Fruit fly (Drosophila melanogaster) whole organism, embryonic: ENCODE measurements around the gene CG32832.
A peak's percentile ranks its signal among the peaks of the same experiment; 100 is the strongest.

ENCODE experiments used
- Ada2b ChIP-seq: fragments of 200-800 bp; sonication (Bioruptor generic); IDR thresholded peaks from 2 replicates; pipeline ENCODE4 v1.3.6; 2022; ENCODE audit warnings: missing biosample characterization, missing genetic modification characterization
- CG10267 ChIP-seq: fragments of 200-800 bp; sonication (Bioruptor generic); optimal IDR thresholded peaks from 2 replicates; lab custom pipeline; 2018; ENCODE audit warnings: missing biosample characterization, mild to moderate bottlenecking, missing genetic modification characterization, moderate library complexity
- CG10462 ChIP-seq: fragments of 200-800 bp; sonication (Bioruptor generic); optimal IDR thresholded peaks from 2 replicates; lab custom pipeline; 2016; ENCODE audit warnings: missing biosample characterization, missing genetic modification characterization
- CG12236 ChIP-seq: fragments of 200-800 bp; sonication (Bioruptor generic); optimal IDR thresholded peaks from 2 replicates; lab custom pipeline; 2016; ENCODE audit warnings: missing biosample characterization, missing genetic modification characterization
- CG17186 ChIP-seq: fragments of 200-800 bp; sonication (Bioruptor generic); optimal IDR thresholded peaks from 3 replicates; lab custom pipeline; 2017; ENCODE audit warnings: missing biosample characterization, missing genetic modification reagents, missing genetic modification characterization
- CG17359 ChIP-seq: fragments of 200-800 bp; sonication (Bioruptor generic); optimal IDR thresholded peaks from 3 replicates; lab custom pipeline; 2018; ENCODE audit warnings: missing biosample characterization, mild to moderate bottlenecking, missing genetic modification characterization, moderate library complexity
- CG17361 ChIP-seq: fragments of 200-800 bp; sonication (Bioruptor generic); IDR thresholded peaks from 3 replicates; pipeline ENCODE4 v1.3.6; 2022; ENCODE audit warnings: missing biosample characterization, missing genetic modification characterization
- CG18262 ChIP-seq: fragments of 200-800 bp; optimal IDR thresholded peaks from 3 replicates; lab custom pipeline; 2019; ENCODE audit warnings: missing biosample characterization, mild to moderate bottlenecking, missing genetic modification characterization, moderate library complexity
- CG3065 ChIP-seq: fragments of 200-800 bp; sonication (Bioruptor generic); optimal IDR thresholded peaks from 2 replicates; lab custom pipeline; 2016; ENCODE audit warnings: missing biosample characterization, missing genetic modification characterization
- CG3726 ChIP-seq: fragments of 200-800 bp; sonication (Bioruptor generic); IDR thresholded peaks from 3 replicates; pipeline ENCODE4, ENCODE4 v1.3.6; 2022; ENCODE audit warnings: missing biosample characterization, missing genetic modification characterization
- CG7271 ChIP-seq: fragments of 200-800 bp; sonication (Bioruptor generic); optimal IDR thresholded peaks from 2 replicates; lab custom pipeline; 2018; ENCODE audit warnings: missing biosample characterization, mild to moderate bottlenecking, missing genetic modification characterization, moderate library complexity
- CG8281 ChIP-seq: fragments of 200-800 bp; sonication (Bioruptor generic); optimal IDR thresholded peaks from 2 replicates; lab custom pipeline; 2018; ENCODE audit warnings: missing biosample characterization, mild to moderate bottlenecking, missing genetic modification characterization, moderate library complexity
- CG8765 ChIP-seq: fragments of 200-800 bp; sonication (Bioruptor generic); IDR thresholded peaks from 2 replicates; pipeline ENCODE4 v1.3.6; 2022; ENCODE audit warnings: missing biosample characterization, missing genetic modification characterization
- CG9609 ChIP-seq: fragments of 200-800 bp; sonication (Bioruptor generic); optimal IDR thresholded peaks from 3 replicates; lab custom pipeline; 2016; ENCODE audit warnings: missing biosample characterization, missing genetic modification characterization
- CG9797 ChIP-seq: fragments of 200-800 bp; sonication (Bioruptor generic); optimal IDR thresholded peaks from 3 replicates; lab custom pipeline; 2018; ENCODE audit warnings: missing biosample characterization, mild to moderate bottlenecking, missing genetic modification characterization
- Dbx ChIP-seq: fragments of 200-800 bp; sonication (Bioruptor generic); IDR thresholded peaks from 3 replicates; pipeline ENCODE4 v1.3.6; 2022; ENCODE audit warnings: missing biosample characterization, missing genetic modification characterization
- Dip2 ChIP-seq: fragments of 200-800 bp; sonication (Bioruptor generic); IDR thresholded peaks from 2 replicates; pipeline ENCODE4 v1.3.6; 2022; ENCODE audit warnings: missing biosample characterization, missing genetic modification characterization
- Dp ChIP-seq: fragments of 200-800 bp; sonication (Bioruptor generic); optimal IDR thresholded peaks from 2 replicates; lab custom pipeline; 2018; ENCODE audit warnings: missing biosample characterization, mild to moderate bottlenecking, missing genetic modification characterization, moderate library complexity
- Ets65A ChIP-seq: fragments of 200-800 bp; sonication (Bioruptor generic); peaks from one replicate; lab custom pipeline; 2016; ENCODE audit warnings: missing biosample characterization, missing genetic modification characterization
- H2.0 ChIP-seq: fragments of 200-800 bp; sonication (Bioruptor generic); IDR thresholded peaks from 2 replicates; pipeline ENCODE4 v1.3.6; 2022; ENCODE audit warnings: missing biosample characterization, missing genetic modification characterization
- Hey ChIP-seq: fragments of 200-800 bp; sonication (Bioruptor generic); optimal IDR thresholded peaks from 3 replicates; lab custom pipeline; 2018; ENCODE audit warnings: missing biosample characterization, mild to moderate bottlenecking, missing genetic modification characterization
- Hmr ChIP-seq: fragments of 200-800 bp; sonication (Bioruptor generic); optimal IDR thresholded peaks from 3 replicates; lab custom pipeline; 2017; ENCODE audit warnings: mild to moderate bottlenecking, missing biosample characterization, missing genetic modification reagents, missing genetic modification characterization
- Hr3 ChIP-seq: fragments of 200-800 bp; sonication (Bioruptor generic); optimal IDR thresholded peaks from 3 replicates; lab custom pipeline; 2016; ENCODE audit warnings: missing biosample characterization, missing genetic modification characterization
- Med ChIP-seq: fragments of 200-800 bp; sonication (Bioruptor generic); peaks from one replicate; lab custom pipeline; 2016; ENCODE audit warnings: missing biosample characterization, missing genetic modification characterization, mild to moderate bottlenecking, inconsistent platforms, moderate library complexity
- aop ChIP-seq: fragments of 200-800 bp; sonication (Bioruptor generic); IDR thresholded peaks from 2 replicates; pipeline ENCODE4 v1.3.6; 2022; ENCODE audit warnings: missing biosample characterization, missing genetic modification characterization
- br ChIP-seq: fragments of >200 bp; optimal IDR thresholded peaks from 2 replicates; lab custom pipeline; 2017
- btn ChIP-seq: fragments of 200-800 bp; sonication (Bioruptor generic); optimal IDR thresholded peaks from 2 replicates; lab custom pipeline; 2016; ENCODE audit warnings: missing biosample characterization, missing genetic modification characterization
- crc ChIP-seq: fragments of 200-800 bp; sonication (Bioruptor generic); optimal IDR thresholded peaks from 2 replicates; lab custom pipeline; 2016; ENCODE audit warnings: missing biosample characterization, missing genetic modification characterization
- dysf ChIP-seq: fragments of 200-800 bp; sonication (Bioruptor generic); IDR thresholded peaks from 3 replicates; pipeline ENCODE4 v1.3.6; 2022; ENCODE audit warnings: missing biosample characterization, missing genetic modification characterization
- exex ChIP-seq: fragments of 200-800 bp; sonication (Bioruptor generic); optimal IDR thresholded peaks from 4 replicates; lab custom pipeline; 2018; ENCODE audit warnings: missing biosample characterization, mild to moderate bottlenecking, missing genetic modification characterization, moderate library complexity
- gsb ChIP-seq: fragments of 200-800 bp; sonication (Bioruptor generic); IDR thresholded peaks from 2 replicates; pipeline ENCODE4 v1.3.6; 2022; ENCODE audit warnings: missing biosample characterization, missing genetic modification characterization
- ham ChIP-seq: fragments of 200-800 bp; sonication (Bioruptor generic); IDR thresholded peaks from 2 replicates; pipeline ENCODE4 v1.3.6; 2022; ENCODE audit warnings: missing biosample characterization, missing genetic modification characterization
- hb ChIP-seq: fragments of 200-800 bp; sonication (Bioruptor generic); IDR thresholded peaks from 3 replicates; pipeline ENCODE4 v1.3.6; 2022; ENCODE audit warnings: missing biosample characterization, missing genetic modification characterization; ENCODE audit not compliant: partially characterized antibody
- hth ChIP-seq: fragments of >200 bp; optimal IDR thresholded peaks from 2 replicates; lab custom pipeline; 2017; ENCODE audit warnings: inconsistent platforms
- ken ChIP-seq: fragments of 200-800 bp; sonication (Bioruptor generic); IDR thresholded peaks from 3 replicates; pipeline ENCODE4 v1.3.6; 2022; ENCODE audit warnings: missing biosample characterization, missing genetic modification characterization
- mam ChIP-seq: fragments of 200-800 bp; sonication (Bioruptor generic); optimal IDR thresholded peaks from 3 replicates; lab custom pipeline; 2016; ENCODE audit warnings: missing biosample characterization, missing genetic modification characterization
- pfk ChIP-seq: fragments of 200-800 bp; sonication (Bioruptor generic); optimal IDR thresholded peaks from 2 replicates; lab custom pipeline; 2018; ENCODE audit warnings: missing biosample characterization, mild to moderate bottlenecking, missing genetic modification characterization, moderate library complexity
- sd ChIP-seq: fragments of 200-800 bp; sonication (Bioruptor generic); optimal IDR thresholded peaks from 3 replicates; lab custom pipeline; 2018; ENCODE audit warnings: missing biosample characterization, mild to moderate bottlenecking, missing genetic modification characterization, moderate library complexity
- sob ChIP-seq: fragments of 200-800 bp; sonication (Bioruptor generic); IDR thresholded peaks from 2 replicates; pipeline ENCODE4 v1.3.6; 2022; ENCODE audit warnings: missing biosample characterization, missing genetic modification characterization
- tio ChIP-seq: fragments of 200-800 bp; sonication (Bioruptor generic); optimal IDR thresholded peaks from 2 replicates; lab custom pipeline; 2017; ENCODE audit warnings: missing biosample characterization, missing genetic modification characterization, inconsistent platforms
- z ChIP-seq: fragments of 200-800 bp; sonication (Bioruptor generic); IDR thresholded peaks from 3 replicates; pipeline ENCODE4 v1.3.6; 2022; ENCODE audit warnings: missing biosample characterization, missing genetic modification characterization
- zen2 ChIP-seq: fragments of 200-800 bp; sonication (Bioruptor generic); IDR thresholded peaks from 3 replicates; pipeline ENCODE4 v1.3.6; 2022; ENCODE audit warnings: missing biosample characterization, missing genetic modification characterization; ENCODE audit not compliant: partially characterized antibody

The CG32832 gene

DNA sequence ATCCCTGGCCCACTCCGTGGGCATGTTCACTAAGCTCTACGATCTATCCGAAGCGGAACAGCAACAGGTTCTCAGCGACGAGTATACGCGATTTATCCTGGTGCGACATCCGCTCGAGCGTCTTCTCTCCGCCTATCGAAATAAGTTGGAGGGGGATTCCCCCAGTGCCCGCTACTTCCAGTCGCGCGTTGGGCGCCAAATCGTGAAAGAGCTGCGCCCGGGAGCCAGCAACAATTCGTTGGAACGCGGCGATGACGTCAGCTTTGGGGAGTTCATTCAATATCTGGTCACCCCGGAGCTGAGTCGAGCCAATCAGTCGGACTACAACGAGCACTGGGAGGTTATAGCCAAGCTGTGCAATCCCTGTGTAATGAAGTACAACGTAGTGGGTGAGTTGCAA lies 6.3 kb upstream of the CG32832 start:
- TF ChIP-seq CG3726 (GFP tag; lab: Robert Waterston, UW), result no peak
- no peak for TF ChIP-seq CG18262 (tag; lab: Kevin White, UChicago)
- TF ChIP-seq CG9797 (GFP tag; lab: Kevin White, UChicago), result no peak
- TF ChIP-seq Hr3 (GFP tag; lab: Kevin White, UChicago), result no peak
- peak; percentile 50 for TF ChIP-seq Med (GFP tag; lab: Kevin White, UChicago)
- TF ChIP-seq CG12236, result no peak
- no peak for TF ChIP-seq CG3065 (GFP tag; lab: Kevin White, UChicago)
- no peak for TF ChIP-seq CG17186 (GFP tag; lab: Kevin White, UChicago)
- no peak for TF ChIP-seq ken
- TF ChIP-seq tio (GFP tag; lab: Kevin White, UChicago), result no peak
- no peak for TF ChIP-seq CG10267 (tag; lab: Kevin White, UChicago)
- TF ChIP-seq btn (GFP tag; lab: Kevin White, UChicago), result no peak
- TF ChIP-seq Ada2b (GFP tag; lab: Robert Waterston, UW), result no peak
- TF ChIP-seq crc (GFP tag; lab: Kevin White, UChicago), result no peak
- no peak for TF ChIP-seq CG8281 (tag; lab: Kevin White, UChicago)
- TF ChIP-seq Hey, result no peak
- no peak for TF ChIP-seq H2.0 (GFP tag; lab: Robert Waterston, UW)
- no peak for TF ChIP-seq sob
- no peak for TF ChIP-seq dysf (GFP tag; lab: Robert Waterston, UW)
- no peak for TF ChIP-seq CG17359 (tag; lab: Kevin White, UChicago)
- TF ChIP-seq Hmr (GFP tag; lab: Kevin White, UChicago), result no peak
- 0 out of 3 replicates have a peak, but pooled peaks have one; percentile 10 for TF ChIP-seq hb
- TF ChIP-seq Dip2 (GFP tag; lab: Robert Waterston, UW), result no peak
- TF ChIP-seq Dp (GFP tag; lab: Kevin White, UChicago), result no peak
- no peak for TF ChIP-seq mam (GFP tag; lab: Kevin White, UChicago)
- 0 out of 3 replicates have a peak, but pooled peaks have one; percentile 20 for TF ChIP-seq CG17361
- no peak for TF ChIP-seq gsb (GFP tag; lab: Robert Waterston, UW)
- no peak for TF ChIP-seq hth (lab: Kevin White, UChicago)
- TF ChIP-seq aop (GFP tag; lab: Robert Waterston, UW), result no peak
- no peak for TF ChIP-seq pfk (GFP tag; lab: Kevin White, UChicago)
- no peak for TF ChIP-seq zen2
- TF ChIP-seq br (lab: Kevin White, UChicago), result no peak
- no peak for TF ChIP-seq CG7271
- no peak for TF ChIP-seq z (GFP tag; lab: Robert Waterston, UW)
- TF ChIP-seq ham (GFP tag; lab: Robert Waterston, UW), result no peak
- TF ChIP-seq CG8765 (GFP tag; lab: Robert Waterston, UW), result no peak
- 0 out of 3 replicates have a peak, but pooled peaks have one; percentile 11 for TF ChIP-seq Dbx (GFP tag; lab: Robert Waterston, UW)
- TF ChIP-seq CG10462, result no peak
- TF ChIP-seq Ets65A (GFP tag; lab: Kevin White, UChicago), result peak; percentile 31

DNA sequence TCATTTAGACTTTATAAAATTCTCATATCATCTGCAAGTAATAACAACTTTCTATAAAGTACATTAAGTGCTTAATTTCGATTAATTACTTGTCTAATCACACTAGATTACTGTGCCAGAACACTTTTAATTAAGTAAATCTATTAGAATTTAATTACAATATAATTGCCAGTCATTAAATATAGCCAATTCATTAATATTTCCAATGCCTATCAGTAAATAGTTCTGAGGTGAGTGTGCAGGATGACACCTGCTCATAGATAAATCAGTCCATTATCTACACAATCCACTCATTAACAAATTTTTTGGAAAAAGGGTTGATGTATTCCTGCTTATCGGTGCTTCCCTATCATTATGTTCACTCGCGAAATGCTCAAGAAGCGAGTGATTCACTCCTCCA lies 5.6 kb upstream of the CG32832 start:
- TF ChIP-seq exex (peak; percentile 86), sd (tag; lab: Kevin White, UChicago) (peak; percentile 49), CG9609 (no peak)
